Worm (Caenorhabditis elegans): ENCODE data around the gene C39D10.11.

Gene C39D10.11

ce11 chrX:7925134-7925533, 22.1 kb downstream of the C39D10.11 start, which contains the start of gene zig-4:
Gene zig-4 (plus strand): TSS chrX:7925434.
- TF ChIP-seq elt-3 (tag; optimal IDR thresholded peaks at IDR 0.05) = no peak
- no peak for TF ChIP-seq sem-4 (tag; optimal IDR thresholded peaks at IDR 0.05)
- TF ChIP-seq peb-1 (tag; optimal IDR thresholded peaks at IDR 0.05) = no peak
- no peak for TF ChIP-seq ztf-11 (tag; optimal IDR thresholded peaks at IDR 0.05)
- no peak for TF ChIP-seq nhr-23 (tag; optimal IDR thresholded peaks at IDR 0.05)
- TF ChIP-seq crh-2 (tag; optimal IDR thresholded peaks at IDR 0.05) = no peak
- no peak for TF ChIP-seq nhr-21 (tag; optimal IDR thresholded peaks at IDR 0.05)
- TF ChIP-seq skn-1 (tag; optimal IDR thresholded peaks at IDR 0.05) = no peak
- no peak for TF ChIP-seq ZK546.5 (tag; optimal IDR thresholded peaks at IDR 0.05)

ce11 chrX:7930450-7930849, 27.4 kb downstream of the C39D10.11 start, which contains the start of gene zig-3:
Gene zig-3 (plus strand): TSS chrX:7930750.
- TF ChIP-seq crh-2 (tag; optimal IDR thresholded peaks at IDR 0.05) (no peak), sma-3 (GFP tag; optimal IDR thresholded peaks at IDR 0.05) (no peak), elt-1 (tag; optimal IDR thresholded peaks at IDR 0.05) (no peak), mdl-1 (tag; optimal IDR thresholded peaks at IDR 0.05) (no peak), R02D3.7 (tag; optimal IDR thresholded peaks at IDR 0.05) (no peak), nhr-25 (tag; optimal IDR thresholded peaks at IDR 0.05) (no peak), unc-39 (tag; optimal IDR thresholded peaks at IDR 0.05) (no peak), mbf-1 (tag; optimal IDR thresholded peaks at IDR 0.05) (no peak), gmeb-1 (tag; optimal IDR thresholded peaks at IDR 0.05) (no peak), zag-1 (tag; optimal IDR thresholded peaks at IDR 0.05) (no peak), alr-1 (tag; optimal IDR thresholded peaks at IDR 0.05) (no peak), nhr-237 (tag; optimal IDR thresholded peaks at IDR 0.05) (no peak), mab-5 (tag; optimal IDR thresholded peaks at IDR 0.05) (no peak), skn-1 (tag; optimal IDR thresholded peaks at IDR 0.05) (no peak), nhr-23 (tag; optimal IDR thresholded peaks at IDR 0.05) (no peak), blmp-1 (tag; optimal IDR thresholded peaks at IDR 0.05; ENCODE audit: insufficient read depth) (no peak), F13H6.1 (tag; optimal IDR thresholded peaks at IDR 0.05) (no peak)

DNA sequence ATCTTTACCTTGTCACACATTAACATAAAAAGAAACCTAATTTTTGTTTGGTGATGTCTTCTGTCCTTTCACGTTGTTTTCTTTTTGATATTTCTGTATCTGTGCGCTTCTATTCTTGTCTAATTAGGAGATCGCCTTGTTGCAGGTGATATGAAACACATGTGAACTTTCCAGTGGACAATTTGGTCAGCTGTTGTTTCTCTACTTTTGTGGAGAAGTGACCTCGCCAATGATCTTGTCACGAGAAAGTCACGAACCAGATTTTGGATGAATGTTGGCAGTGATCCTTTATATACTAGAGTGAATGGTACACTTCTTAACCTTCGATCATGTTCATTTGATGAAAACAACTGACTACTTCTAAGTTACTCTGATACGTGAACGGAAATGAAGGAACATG, 29.4 kb downstream of the C39D10.11 start:
- TF ChIP-seq nhr-129 (tag; optimal IDR thresholded peaks at IDR 0.05) (peak; percentile 45), ceh-16 (tag; optimal IDR thresholded peaks at IDR 0.05) (no peak)

DNA sequence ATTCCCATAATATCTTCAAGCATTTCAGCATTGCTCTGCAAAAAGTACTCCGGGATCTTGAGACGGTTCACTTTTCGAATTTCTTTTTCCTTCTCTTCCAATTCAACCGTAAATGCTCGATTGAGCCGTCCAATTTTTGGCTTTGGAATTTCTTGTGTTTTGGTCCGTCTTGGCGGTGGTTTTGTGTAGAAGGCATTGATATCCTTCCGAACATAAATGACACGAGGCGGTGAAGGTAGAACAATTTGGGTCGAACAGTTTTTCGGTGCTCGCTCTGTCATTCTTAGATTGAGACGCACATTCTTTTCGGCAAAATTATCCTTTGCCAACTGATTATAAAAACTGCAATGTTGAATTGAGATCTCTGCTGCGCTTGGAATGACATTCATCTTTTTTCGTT, 39.6 kb downstream of the C39D10.11 start:
- TF ChIP-seq aly-2 (tag; optimal IDR thresholded peaks at IDR 0.05) = no peak
- TF ChIP-seq lsy-2 (tag; optimal IDR thresholded peaks at IDR 0.05) = no peak
- no peak for TF ChIP-seq Y55F3AM.14 (GFP tag; optimal IDR thresholded peaks at IDR 0.05)
- TF ChIP-seq elt-3 (tag; optimal IDR thresholded peaks at IDR 0.05) = no peak
- no peak for TF ChIP-seq nhr-129 (tag; optimal IDR thresholded peaks at IDR 0.05)
- no peak for TF ChIP-seq F13H6.1 (tag; optimal IDR thresholded peaks at IDR 0.05)
- no peak for TF ChIP-seq unc-55 (GFP tag; optimal IDR thresholded peaks at IDR 0.05)
- TF ChIP-seq nhr-12 (tag; optimal IDR thresholded peaks at IDR 0.05) = no peak
- TF ChIP-seq blmp-1 (tag; optimal IDR thresholded peaks at IDR 0.05; ENCODE audit: insufficient read depth) = no peak
- no peak for TF ChIP-seq mab-5 (tag; optimal IDR thresholded peaks at IDR 0.05)
- no peak for TF ChIP-seq R02D3.7 (tag; optimal IDR thresholded peaks at IDR 0.05)
- TF ChIP-seq unc-39 (tag; optimal IDR thresholded peaks at IDR 0.05) = no peak

- no peak for TF ChIP-seq mab-5 (tag; optimal IDR thresholded peaks at IDR 0.05)
- TF ChIP-seq F13H6.1 (tag; optimal IDR thresholded peaks at IDR 0.05) = no peak
- TF ChIP-seq ceh-82 (tag; optimal IDR thresholded peaks at IDR 0.05) = no peak
- no peak for TF ChIP-seq ztf-4 (tag; optimal IDR thresholded peaks at IDR 0.05)
- TF ChIP-seq nhr-10 (tag; optimal IDR thresholded peaks at IDR 0.05) = no peak
- no peak for TF ChIP-seq R02D3.7 (tag; optimal IDR thresholded peaks at IDR 0.05)
- TF ChIP-seq crh-2 (tag; optimal IDR thresholded peaks at IDR 0.05) = no peak
- TF ChIP-seq Y55F3AM.14 (GFP tag; optimal IDR thresholded peaks at IDR 0.05) = no peak
- no peak for TF ChIP-seq ZK546.5 (tag; optimal IDR thresholded peaks at IDR 0.05)
- TF ChIP-seq lin-11 (tag; optimal IDR thresholded peaks at IDR 0.05) = no peak
- no peak for TF ChIP-seq C34F6.9 (tag; optimal IDR thresholded peaks at IDR 0.05)
- TF ChIP-seq nhr-21 (tag; optimal IDR thresholded peaks at IDR 0.05) = no peak
These were observed 41.9 kb downstream of the C39D10.11 start, which contains the start of gene tnt-3 for ce11 chrX:7944999-7945398. Gene tnt-3 (minus strand): TSS chrX:7945099.

Measured in whole organism, L2 larva.